Worm (Caenorhabditis elegans) whole organism, late embryonic: Measurements from ENCODE around the gene F20D6.10.

ENCODE experiments used
- K02D7.2 ChIP-seq: sonication (generic microtip); optimal IDR thresholded peaks from 2 replicates; lab custom pipeline; 2017; ENCODE audit warnings: mild to moderate bottlenecking, missing genetic modification characterization, missing compliant biosample characterization
- fkh-10 ChIP-seq: fragments of 150-350 bp; optimal IDR thresholded peaks from 2 replicates; lab custom pipeline; 2014; ENCODE audit warnings: missing biosample characterization, missing genetic modification reagents, missing genetic modification characterization
- gmeb-2 ChIP-seq: sonication (generic microtip); optimal IDR thresholded peaks from 2 replicates; lab custom pipeline; 2016; ENCODE audit warnings: missing genetic modification characterization, inconsistent platforms, missing compliant biosample characterization
- nhr-11 ChIP-seq: fragments of 150-350 bp; optimal IDR thresholded peaks from 2 replicates; lab custom pipeline; 2014; ENCODE audit warnings: missing biosample characterization, missing genetic modification characterization
- pqm-1 ChIP-seq: sonication (generic microtip); optimal IDR thresholded peaks from 2 replicates; lab custom pipeline; 2016; ENCODE audit warnings: missing genetic modification characterization, missing compliant biosample characterization
- ref-2 ChIP-seq: sonication (generic microtip); optimal IDR thresholded peaks from 2 replicates; lab custom pipeline; 2016; ENCODE audit warnings: missing genetic modification characterization, missing compliant biosample characterization
- zip-5 ChIP-seq: sonication (generic microtip); optimal IDR thresholded peaks from 2 replicates; lab custom pipeline; 2016; ENCODE audit warnings: missing genetic modification characterization, missing compliant biosample characterization

DNA sequence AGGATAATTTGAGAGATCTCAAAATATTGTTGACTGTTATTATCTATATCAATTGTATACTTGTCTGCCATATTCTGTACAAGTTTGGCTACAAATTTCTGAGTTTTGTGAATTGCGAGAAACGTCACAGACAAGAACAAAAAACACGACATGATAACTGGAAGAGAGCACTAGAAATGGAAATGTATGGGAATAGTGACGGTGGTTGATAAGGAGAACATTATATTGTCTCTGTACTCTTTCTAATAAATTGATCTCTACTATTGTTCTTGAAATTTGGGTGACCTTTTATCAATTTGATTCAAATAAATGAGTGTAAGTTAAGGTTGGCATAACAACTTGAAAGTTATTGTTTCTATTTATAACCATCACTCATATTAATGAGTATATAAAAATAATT, 17.1 kb upstream of the F20D6.10 start:
- no peak for TF ChIP-seq gmeb-2 (tag; lab: Kevin White, UChicago)
- no peak for TF ChIP-seq K02D7.2
- no peak for TF ChIP-seq ref-2
- no peak for TF ChIP-seq nhr-11 (tag; lab: Kevin White, UChicago)
- TF ChIP-seq fkh-10 (GFP tag; lab: Kevin White, UChicago): no peak
- TF ChIP-seq zip-5 (tag; lab: Kevin White, UChicago): no peak
- no peak for TF ChIP-seq pqm-1 (tag; lab: Kevin White, UChicago)
